Worm (Caenorhabditis elegans) whole organism, midembryonic: ENCODE results near the gene blos-1.

Experiments
- T22C8.4 ChIP-seq: fragments of 200-800 bp; sonication (Bioruptor generic); IDR thresholded peaks from 2 replicates; pipeline ENCODE4 v1.3.6; 2022; ENCODE audit warnings: missing genetic modification characterization, missing compliant biosample characterization
- cog-1 ChIP-seq: sonication (generic microtip); optimal IDR thresholded peaks from 2 replicates; lab custom pipeline; 2016; ENCODE audit warnings: missing genetic modification characterization, missing compliant biosample characterization
- flt-1 ChIP-seq: fragments of 200-800 bp; sonication (Bioruptor generic); IDR thresholded peaks from 2 replicates; pipeline ENCODE4 v1.3.6; 2022; ENCODE audit warnings: missing genetic modification characterization, missing compliant biosample characterization
- klf-2 ChIP-seq: fragments of 200-800 bp; sonication (Bioruptor generic); conservative IDR thresholded peaks from 2 replicates; pipeline ENCODE4 v1.3.6; 2022; ENCODE audit warnings: missing genetic modification reagents, missing genetic modification characterization, missing compliant biosample characterization
- tab-1 ChIP-seq: fragments of 200-800 bp; sonication (Bioruptor generic); IDR thresholded peaks from 2 replicates; pipeline ENCODE4 v1.3.6; 2022; ENCODE audit warnings: missing genetic modification characterization, missing compliant biosample characterization
- ztf-23 ChIP-seq: fragments of 200-800 bp; sonication (Bioruptor generic); IDR thresholded peaks from 2 replicates; pipeline ENCODE4 v1.3.6; 2022; ENCODE audit warnings: missing genetic modification reagents, missing genetic modification characterization, missing compliant biosample characterization
- ztf-29 ChIP-seq: fragments of 200-800 bp; sonication (Bioruptor generic); IDR thresholded peaks from 2 replicates; pipeline ENCODE4 v1.3.6; 2022; ENCODE audit warnings: missing genetic modification reagents, missing genetic modification characterization, missing compliant biosample characterization

DNA sequence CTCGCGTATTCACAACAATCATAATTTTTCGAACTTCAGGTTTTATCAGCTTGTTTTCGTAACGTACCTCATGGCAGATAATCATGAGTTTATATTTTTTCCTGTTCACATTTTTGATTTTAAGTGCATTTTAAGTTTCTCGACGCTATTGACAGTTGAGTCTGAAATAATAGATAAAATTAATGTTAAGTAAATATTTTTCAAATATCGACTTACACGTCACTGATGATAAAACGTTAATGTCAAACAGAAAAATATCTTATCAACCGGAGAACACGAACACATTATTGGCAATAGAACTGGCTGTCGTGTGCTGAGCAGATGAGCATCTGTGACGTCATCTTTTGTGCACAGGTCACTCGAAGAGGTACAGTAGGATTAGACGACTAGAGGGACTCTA is 14.9 kb downstream of the blos-1 start:
- TF ChIP-seq flt-1 (no peak), tab-1 (GFP tag; lab: Robert Waterston, UW) (no peak), cog-1 (tag; lab: Kevin White, UChicago) (no peak), klf-2 (GFP tag; lab: Robert Waterston, UW) (no peak), ztf-29 (GFP tag; lab: Robert Waterston, UW) (no peak), T22C8.4 (no peak), ztf-23 (GFP tag; lab: Robert Waterston, UW) (no peak)
